Fruit fly (Drosophila melanogaster): ENCODE measurements around the gene Marf.

Gene Marf

DNA sequence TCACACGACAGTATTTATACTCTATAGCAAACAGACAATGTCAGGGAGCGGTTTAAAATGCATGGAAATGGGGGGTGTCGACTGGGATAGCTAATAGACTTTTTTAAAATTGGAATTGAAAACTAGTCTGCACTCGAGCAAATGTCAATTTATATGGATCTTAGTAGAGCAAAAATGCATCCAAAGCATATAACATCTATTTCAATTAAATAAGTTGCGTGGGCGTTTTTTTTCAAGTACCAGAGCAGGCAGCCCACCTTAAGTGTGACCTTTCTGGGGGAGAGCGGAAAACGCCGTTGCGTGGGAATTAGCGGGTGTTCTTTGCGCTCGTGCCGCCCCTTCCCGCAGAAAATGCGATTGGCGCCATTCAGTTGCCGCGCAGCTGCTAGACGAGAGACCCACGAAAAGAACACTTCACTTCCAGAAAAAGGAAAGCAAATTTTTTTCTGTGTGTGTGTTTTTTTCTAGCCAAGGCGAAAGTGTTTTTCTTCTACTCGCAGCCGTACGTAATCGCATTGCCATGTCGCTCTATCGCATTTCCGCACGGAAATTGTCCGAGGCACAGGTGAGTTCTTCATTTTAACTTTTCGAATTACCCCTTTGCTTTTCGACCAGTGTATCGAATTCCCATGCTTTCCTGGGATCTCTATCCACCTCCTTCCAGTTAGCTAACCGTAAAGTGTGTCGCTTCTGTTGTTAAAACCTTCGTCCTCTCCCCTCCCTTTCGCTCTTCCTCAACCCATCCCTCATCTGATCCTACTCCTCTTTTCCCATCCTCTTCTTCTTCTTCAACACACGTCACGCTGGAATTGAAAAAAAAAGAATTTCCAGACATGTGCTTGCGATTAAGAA, 13.6 kb upstream of the Marf start (continued):
- TF ChIP-seq hbn (GFP tag; IDR thresholded peaks at IDR 0.05; ENCODE audit: partially characterized antibody) (0 out of 2 replicates have a peak, but pooled peaks have one; percentile 17), chinmo (GFP tag; IDR thresholded peaks at IDR 0.05; ENCODE audit: partially characterized antibody) (0 out of 4 replicates have a peak, but pooled peaks have one; percentile 65), Drgx (GFP tag; IDR thresholded peaks at IDR 0.05) (no peak), ftz-f1 (GFP tag; optimal IDR thresholded peaks at IDR 0.05) (no peak), sd (tag; optimal IDR thresholded peaks at IDR 0.05) (no peak), p53 (GFP tag; optimal IDR thresholded peaks at IDR 0.05) (no peak), CG31441 (GFP tag; IDR thresholded peaks at IDR 0.05) (no peak), ase (GFP tag; IDR thresholded peaks at IDR 0.05) (no peak), usp (GFP tag; optimal IDR thresholded peaks at IDR 0.05) (no peak), CG12155 (GFP tag; optimal IDR thresholded peaks at IDR 0.05) (no peak), CG10543 (GFP tag; optimal IDR thresholded peaks at IDR 0.05) (peak; percentile 63), odd (GFP tag; optimal IDR thresholded peaks at IDR 0.05) (no peak), BEAF-32 (GFP tag; optimal IDR thresholded peaks at IDR 0.05) (peak; percentile 56), Deaf1 (tag; optimal IDR thresholded peaks at IDR 0.05) (no peak), CG7271 (tag; optimal IDR thresholded peaks at IDR 0.05) (no peak), Side (GFP tag; optimal IDR thresholded peaks at IDR 0.05) (peak; percentile 24), ap (GFP tag; IDR thresholded peaks at IDR 0.05) (no peak), lilli (GFP tag; optimal IDR thresholded peaks at IDR 0.05) (peak; percentile 57), H15 (GFP tag; IDR thresholded peaks at IDR 0.05) (no peak), tio (GFP tag; optimal IDR thresholded peaks at IDR 0.05) (no peak), slou (GFP tag; optimal IDR thresholded peaks at IDR 0.05) (no peak), sens-2 (GFP tag; IDR thresholded peaks at IDR 0.05) (no peak), Dll (GFP tag; IDR thresholded peaks at IDR 0.05; ENCODE audit: partially characterized antibody) (no peak), CG12299 (tag; optimal IDR thresholded peaks at IDR 0.05) (no peak), slbo (GFP tag; IDR thresholded peaks at IDR 0.05) (peak; percentile 40; the same call in 1 of the 2 replicates), Usf (GFP tag; optimal IDR thresholded peaks at IDR 0.05) (no peak), CG11560 (tag; IDR thresholded peaks at IDR 0.05) (no peak), cad (GFP tag; optimal IDR thresholded peaks at IDR 0.05) (no peak), Stat92E (GFP tag; optimal IDR thresholded peaks at IDR 0.05) (no peak), pan (optimal IDR thresholded peaks at IDR 0.05) (no peak), pan (GFP tag; optimal IDR thresholded peaks at IDR 0.05 in 1 of 2, IDR thresholded peaks at IDR 0.05 in 1 of 2) (peak in 1 of 2 experiments; percentile 27), nerfin-1 (tag; optimal IDR thresholded peaks at IDR 0.05) (peak; percentile 86), lmd (GFP tag; IDR thresholded peaks at IDR 0.05) (no peak), pzg (GFP tag; optimal IDR thresholded peaks at IDR 0.05) (peak; percentile 74), CG4404 (GFP tag; IDR thresholded peaks at IDR 0.05) (no peak), bab2 (GFP tag; optimal IDR thresholded peaks at IDR 0.05) (no peak), CG10147 (GFP tag; optimal IDR thresholded peaks at IDR 0.05) (no peak), Ets65A (GFP tag) (peak; percentile 78), corto (GFP tag; optimal IDR thresholded peaks at IDR 0.05) (no peak), maf-S (GFP tag; optimal IDR thresholded peaks at IDR 0.05) (no peak), CG3838 (GFP tag; optimal IDR thresholded peaks at IDR 0.05) (no peak), Max (GFP tag; optimal IDR thresholded peaks at IDR 0.05) (no peak), CG33557 (GFP tag; optimal IDR thresholded peaks at IDR 0.05) (peak; percentile 29), emc (GFP tag; optimal IDR thresholded peaks at IDR 0.05) (no peak), Lpt (GFP tag; optimal IDR thresholded peaks at IDR 0.05) (no peak), CG11456 (GFP tag; IDR thresholded peaks at IDR 0.05) (no peak), Ptx1 (GFP tag; IDR thresholded peaks at IDR 0.05) (no peak), Dip3 (GFP tag; optimal IDR thresholded peaks at IDR 0.05) (no peak), CG9932 (GFP tag; IDR thresholded peaks at IDR 0.05) (no peak), CG3726 (GFP tag; IDR thresholded peaks at IDR 0.05) (no peak)

All from whole organism, embryonic.